Fruit fly (Drosophila melanogaster) whole organism, wandering third instar larva: ENCODE data around the gene CG31952.

Experiments used
- CG32264 ChIP-seq: fragments of 200-800 bp; sonication (Bioruptor generic); optimal IDR thresholded peaks from 2 replicates; lab custom pipeline; 2016; ENCODE audit warnings: missing biosample characterization, missing genetic modification characterization
- CrebA ChIP-seq: fragments of 200-800 bp; sonication (Bioruptor generic); optimal IDR thresholded peaks from 2 replicates; lab custom pipeline; 2016; ENCODE audit warnings: missing biosample characterization, mild to moderate bottlenecking, missing genetic modification characterization, borderline replicate concordance
- Jra ChIP-seq: sonication (Bioruptor generic); optimal IDR thresholded peaks from 2 replicates; lab custom pipeline; 2016; ENCODE audit warnings: missing biosample characterization, missing genetic modification characterization
- Myc ChIP-seq: fragments of >200 bp; optimal IDR thresholded peaks from 2 replicates; lab custom pipeline; 2017
- dsf ChIP-seq: sonication (Bioruptor generic); optimal IDR thresholded peaks from 2 replicates; lab custom pipeline; 2016; ENCODE audit warnings: missing biosample characterization, missing genetic modification characterization, borderline replicate concordance
- lola ChIP-seq: fragments of >200 bp; optimal IDR thresholded peaks from 2 replicates; lab custom pipeline; 2017; ENCODE audit warnings: missing biosample characterization, missing genetic modification characterization
- rgr ChIP-seq: fragments of 200-800 bp; sonication (Bioruptor generic); optimal IDR thresholded peaks from 3 replicates; lab custom pipeline; 2016; ENCODE audit warnings: missing biosample characterization, mild to moderate bottlenecking, missing genetic modification characterization
- tai ChIP-seq: sonication (Bioruptor generic); optimal IDR thresholded peaks from 2 replicates; lab custom pipeline; 2016; ENCODE audit warnings: missing biosample characterization, missing genetic modification characterization

- TF ChIP-seq rgr (GFP tag; lab: Kevin White, UChicago) (no peak), CrebA (no peak), CG32264 (no peak), tai (GFP tag; lab: Kevin White, UChicago) (no peak), Myc (lab: Kevin White, UChicago) (no peak), Jra (no peak), lola (GFP tag; lab: Kevin White, UChicago) (no peak), dsf (GFP tag; lab: Kevin White, UChicago) (no peak)
Measured at dm6 chr2L:3438078-3438477, 21.6 kb downstream of the CG31952 start.
